Worm (Caenorhabditis elegans): ENCODE results near the gene ZK686.3.

The ZK686.3 gene

DNA sequence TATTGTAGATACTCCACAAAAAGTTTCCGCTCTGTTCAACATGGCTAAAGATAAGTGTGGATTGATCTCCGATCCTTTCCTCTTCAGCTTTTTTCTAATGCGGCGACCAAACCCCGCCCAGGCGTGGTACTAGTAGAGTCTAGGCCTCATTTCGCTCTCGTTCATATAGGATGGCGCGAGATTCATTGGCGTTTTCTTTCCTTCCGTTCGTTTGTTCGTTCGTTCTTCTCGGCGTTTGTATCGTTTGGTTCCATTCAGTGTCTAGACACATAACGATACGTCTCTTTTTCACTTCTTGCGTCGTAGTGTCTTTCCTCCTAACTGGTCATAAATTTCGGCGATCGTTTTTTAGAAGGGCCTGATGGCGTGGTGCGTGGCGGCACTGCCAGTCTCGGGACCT is 39.8 kb downstream of the ZK686.3 start:
- no peak for TF ChIP-seq nhr-19 (GFP tag; conservative IDR thresholded peaks at IDR 0.05)
- TF ChIP-seq ama-1 (optimal IDR thresholded peaks at IDR 0.05) = peak; percentile 3

DNA sequence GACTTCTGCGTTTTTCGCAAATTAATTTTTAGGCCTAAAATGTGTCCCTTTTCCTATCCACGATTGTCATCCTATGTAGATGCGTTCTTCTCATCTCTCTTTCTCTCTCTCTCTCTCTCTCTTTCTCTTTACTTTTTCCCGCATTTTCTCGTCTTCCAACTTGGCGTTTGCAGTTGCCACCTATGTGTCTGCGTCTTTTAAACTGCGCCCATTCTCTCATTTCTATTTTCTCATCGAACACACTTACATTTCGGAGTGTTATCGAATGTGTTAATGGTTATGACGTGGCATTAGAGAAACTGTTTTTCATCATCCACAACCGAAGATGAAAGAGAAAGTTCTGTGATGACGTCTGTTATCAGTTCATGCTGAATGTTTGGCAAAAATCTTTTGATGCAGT is 40.4 kb downstream of the ZK686.3 start:
- peak; percentile 63 for TF ChIP-seq mep-1 (tag; optimal IDR thresholded peaks at IDR 0.05)
- TF ChIP-seq unc-62 (GFP tag; optimal IDR thresholded peaks at IDR 0.05) = no peak
- TF ChIP-seq swsn-7 (tag; optimal IDR thresholded peaks at IDR 0.05) = peak; percentile 5
- TF ChIP-seq lin-14 (GFP tag; optimal IDR thresholded peaks at IDR 0.05) = peak; percentile 90
- peak in 1 of 3 experiments; percentile 48 for TF ChIP-seq ceh-82 (tag; optimal IDR thresholded peaks at IDR 0.05)
- peak; percentile 23 to 55 for TF ChIP-seq efl-1 (optimal IDR thresholded peaks at IDR 0.05)
- TF ChIP-seq efl-1 (GFP tag; optimal IDR thresholded peaks at IDR 0.05 in 1 of 2) = peak in 1 of 2 experiments; percentile 83
- TF ChIP-seq elt-3 (tag; optimal IDR thresholded peaks at IDR 0.05) = peak in 3 of 6 experiments; percentile 71 to 83 (median 78)
- TF ChIP-seq nhr-20 (tag; optimal IDR thresholded peaks at IDR 0.05) = peak; percentile 35
- TF ChIP-seq alr-1 (tag; optimal IDR thresholded peaks at IDR 0.05; ENCODE audit: borderline replicate concordance) = no peak
- TF ChIP-seq ces-1 (GFP tag; optimal IDR thresholded peaks at IDR 0.05) = no peak
- peak in 1 of 2 experiments; percentile 63 for TF ChIP-seq egl-27 (tag; optimal IDR thresholded peaks at IDR 0.05)
- TF ChIP-seq nhr-84 (tag; optimal IDR thresholded peaks at IDR 0.05) = no peak
- peak; percentile 2 for TF ChIP-seq zip-4 (GFP tag; optimal IDR thresholded peaks at IDR 0.05)
- peak; percentile 44 for TF ChIP-seq nhr-90 (tag; optimal IDR thresholded peaks at IDR 0.05; ENCODE audit: poor library complexity)
- no peak for TF ChIP-seq ceh-8 (GFP tag; optimal IDR thresholded peaks at IDR 0.05)
- no peak for TF ChIP-seq C34B4.2 (tag; optimal IDR thresholded peaks at IDR 0.05)
- TF ChIP-seq dpl-1 (GFP tag; optimal IDR thresholded peaks at IDR 0.05) = peak; percentile 17 to 30 (median 29)
- no peak for TF ChIP-seq mef-2 (tag; optimal IDR thresholded peaks at IDR 0.05)
- peak in 1 of 2 experiments; percentile 5 for TF ChIP-seq mdl-1 (tag; optimal IDR thresholded peaks at IDR 0.05)
- peak; percentile 36 to 53 for TF ChIP-seq lsy-2 (tag; optimal IDR thresholded peaks at IDR 0.05)
- TF ChIP-seq aha-1 (tag; optimal IDR thresholded peaks at IDR 0.05) = no peak
- TF ChIP-seq lin-13 (GFP tag; optimal IDR thresholded peaks at IDR 0.05) = peak; percentile 58
- no peak for TF ChIP-seq fkh-8 (tag; optimal IDR thresholded peaks at IDR 0.05)
- TF ChIP-seq snpc-4 (tag; optimal IDR thresholded peaks at IDR 0.05) = no peak
- no peak for TF ChIP-seq zag-1 (tag; optimal IDR thresholded peaks at IDR 0.05)
- TF ChIP-seq tbx-2 (tag; optimal IDR thresholded peaks at IDR 0.05) = peak; percentile 10
- peak; percentile 50 for TF ChIP-seq nhr-47 (tag; optimal IDR thresholded peaks at IDR 0.05)
- peak; percentile 1 for TF ChIP-seq lir-3 (tag; optimal IDR thresholded peaks at IDR 0.05; ENCODE audit: poor library complexity)
- TF ChIP-seq skn-1 (tag; optimal IDR thresholded peaks at IDR 0.05) = peak; percentile 70
- TF ChIP-seq ceh-88 (GFP tag; IDR thresholded peaks at IDR 0.05) = no peak
- TF ChIP-seq lin-35 (GFP tag; optimal IDR thresholded peaks at IDR 0.05) = peak; percentile 18 to 25
- peak; percentile 28 for TF ChIP-seq nhr-19 (GFP tag; conservative IDR thresholded peaks at IDR 0.05)
- peak; percentile 23 for TF ChIP-seq fos-1 (tag; optimal IDR thresholded peaks at IDR 0.05)
- peak; percentile 90 for TF ChIP-seq nhr-85 (tag)
- TF ChIP-seq snu-23 (GFP tag; optimal IDR thresholded peaks at IDR 0.05) = peak; percentile 71
- no peak for TF ChIP-seq ztf-4 (tag; optimal IDR thresholded peaks at IDR 0.05)
- TF ChIP-seq nhr-71 (tag; optimal IDR thresholded peaks at IDR 0.05) = peak; percentile 73
- peak; percentile 44 for TF ChIP-seq rnt-1 (tag; optimal IDR thresholded peaks at IDR 0.05)
- no peak for TF ChIP-seq lin-15B (tag; optimal IDR thresholded peaks at IDR 0.05)
- no peak for TF ChIP-seq Y116A8C.19 (tag; optimal IDR thresholded peaks at IDR 0.05; ENCODE audit: borderline replicate concordance)
- peak; percentile 94 for TF ChIP-seq blmp-1 (tag; optimal IDR thresholded peaks at IDR 0.05)
- TF ChIP-seq nhr-77 (tag; optimal IDR thresholded peaks at IDR 0.05) = peak; percentile 34
- no peak for TF ChIP-seq xbp-1 (tag; optimal IDR thresholded peaks at IDR 0.05)
- TF ChIP-seq sox-4 (tag; optimal IDR thresholded peaks at IDR 0.05) = no peak
- TF ChIP-seq dsc-1 (tag; optimal IDR thresholded peaks at IDR 0.05) = no peak
- TF ChIP-seq ama-1 (optimal IDR thresholded peaks at IDR 0.05) = peak; percentile 24

Measured in whole organism, L1 larva.